Fruit fly (Drosophila melanogaster) whole organism, pupa: ENCODE data around the gene Gr93c.
A peak's percentile ranks its signal among the peaks of the same experiment; 100 is the strongest.

ENCODE experiments used
- CG10348 ChIP-seq: fragments of 200-800 bp; sonication (Bioruptor generic); IDR thresholded peaks from 2 replicates; pipeline ENCODE4 v1.3.6; 2022; ENCODE audit warnings: missing biosample characterization, missing genetic modification characterization
- CG12605 ChIP-seq: fragments of 200-800 bp; sonication (Bioruptor generic); IDR thresholded peaks from 2 replicates; pipeline ENCODE4 v1.3.6; 2022; ENCODE audit warnings: missing biosample characterization, missing genetic modification characterization
- CG13204 ChIP-seq: fragments of 200-800 bp; sonication (Bioruptor generic); optimal IDR thresholded peaks from 2 replicates; lab custom pipeline; 2018; ENCODE audit warnings: missing biosample characterization, mild to moderate bottlenecking, missing genetic modification characterization, moderate library complexity
- CG14655 ChIP-seq: fragments of 200-800 bp; sonication (Bioruptor generic); optimal IDR thresholded peaks from 3 replicates; lab custom pipeline; 2017; ENCODE audit warnings: mild to moderate bottlenecking, missing biosample characterization, missing genetic modification reagents, missing genetic modification characterization
- CG15710 ChIP-seq: fragments of 200-800 bp; sonication (Bioruptor generic); optimal IDR thresholded peaks from 2 replicates; lab custom pipeline; 2018; ENCODE audit warnings: missing biosample characterization, mild to moderate bottlenecking, missing genetic modification characterization, moderate library complexity
- CG17806 ChIP-seq: fragments of 200-800 bp; sonication (Bioruptor generic); optimal IDR thresholded peaks from 2 replicates; lab custom pipeline; 2018; ENCODE audit warnings: missing biosample characterization, mild to moderate bottlenecking, missing genetic modification characterization, moderate library complexity
- CG32121 ChIP-seq: fragments of 200-800 bp; sonication (Bioruptor generic); IDR thresholded peaks from 2 replicates; pipeline ENCODE4 v1.3.6; 2022; ENCODE audit warnings: missing biosample characterization, missing genetic modification characterization
- CG34367 ChIP-seq: fragments of 200-800 bp; sonication (Bioruptor generic); optimal IDR thresholded peaks from 2 replicates; lab custom pipeline; 2018; ENCODE audit warnings: missing biosample characterization, mild to moderate bottlenecking, missing genetic modification characterization
- CG4496 ChIP-seq: fragments of 200-800 bp; sonication (Bioruptor generic); IDR thresholded peaks from 3 replicates; pipeline ENCODE4 v1.3.6; 2022; ENCODE audit warnings: missing biosample characterization, missing genetic modification characterization
- CG8159 ChIP-seq: fragments of 200-800 bp; sonication (Bioruptor generic); optimal IDR thresholded peaks from 3 replicates; lab custom pipeline; 2018; ENCODE audit warnings: missing biosample characterization, mild to moderate bottlenecking, missing genetic modification characterization, moderate library complexity
- CG8301 ChIP-seq: fragments of 200-800 bp; sonication (Bioruptor generic); optimal IDR thresholded peaks from 2 replicates; lab custom pipeline; 2018; ENCODE audit warnings: missing biosample characterization, mild to moderate bottlenecking, missing genetic modification characterization
- CG9948 ChIP-seq: fragments of 200-800 bp; sonication (Bioruptor generic); optimal IDR thresholded peaks from 2 replicates; lab custom pipeline; 2018; ENCODE audit warnings: missing biosample characterization, mild to moderate bottlenecking, missing genetic modification characterization, moderate library complexity
- D1 ChIP-seq: fragments of 200-800 bp; sonication (Bioruptor generic); optimal IDR thresholded peaks from 2 replicates; lab custom pipeline; 2018; ENCODE audit warnings: missing biosample characterization, mild to moderate bottlenecking, missing genetic modification characterization, moderate library complexity
- EcR ChIP-seq: fragments of 200-800 bp; sonication (Bioruptor generic); optimal IDR thresholded peaks from 3 replicates; lab custom pipeline; 2019; ENCODE audit warnings: missing biosample characterization, missing genetic modification characterization, mild to moderate bottlenecking, moderate library complexity, missing genetic modification reagents
- Ets98B ChIP-seq: fragments of 200-800 bp; sonication (Bioruptor generic); IDR thresholded peaks from 2 replicates; pipeline ENCODE4 v1.3.6; 2022; ENCODE audit warnings: missing biosample characterization, missing genetic modification characterization
- Pif1A ChIP-seq: fragments of 200-800 bp; sonication (Bioruptor generic); optimal IDR thresholded peaks from 3 replicates; lab custom pipeline; 2016; ENCODE audit warnings: missing biosample characterization, missing genetic modification characterization
- Pif1B ChIP-seq: fragments of 200-800 bp; sonication (Bioruptor generic); optimal IDR thresholded peaks from 3 replicates; lab custom pipeline; 2016; ENCODE audit warnings: missing biosample characterization, missing genetic modification characterization
- Snoo ChIP-seq: fragments of 200-800 bp; sonication (Bioruptor generic); optimal IDR thresholded peaks from 3 replicates; lab custom pipeline; 2017; ENCODE audit warnings: missing biosample characterization, mild to moderate bottlenecking, missing genetic modification characterization, inconsistent platforms
- fd96Ca ChIP-seq: fragments of 200-800 bp; sonication (Bioruptor generic); IDR thresholded peaks from 3 replicates; pipeline ENCODE4 v1.3.6; 2022; ENCODE audit warnings: missing biosample characterization, missing genetic modification characterization
- gl ChIP-seq: fragments of 200-800 bp; sonication (Bioruptor generic); optimal IDR thresholded peaks from 2 replicates; lab custom pipeline; 2018; ENCODE audit warnings: missing biosample characterization, mild to moderate bottlenecking, missing genetic modification characterization
- rn ChIP-seq: fragments of 200-800 bp; sonication (Bioruptor generic); IDR thresholded peaks from 2 replicates; pipeline ENCODE4 v1.3.6; 2022; ENCODE audit warnings: missing biosample characterization, missing genetic modification characterization

Gene Gr93c

dm6 chr3R:21821684-21822561, 23.1 kb downstream of the Gr93c start:
- TF ChIP-seq CG12605 (GFP tag; lab: Robert Waterston, UW) (no peak), fd96Ca (no peak), D1 (no peak), CG32121 (GFP tag; lab: Robert Waterston, UW) (no peak), CG10348 (GFP tag; lab: Robert Waterston, UW) (no peak), CG13204 (GFP tag; lab: Kevin White, UChicago) (no peak), CG4496 (GFP tag; lab: Robert Waterston, UW) (peak; percentile 26; the same call in 1 of the 3 replicates), EcR (GFP tag; lab: Kevin White, UChicago) (peak; percentile 15), rn (GFP tag; lab: Robert Waterston, UW) (no peak), CG17806 (tag; lab: Kevin White, UChicago) (no peak), Ets98B (GFP tag; lab: Robert Waterston, UW) (no peak), CG14655 (GFP tag; lab: Kevin White, UChicago) (no peak)

dm6 chr3R:21808622-21809347, 36.3 kb downstream of the Gr93c start:
- TF ChIP-seq CG8301 (tag; lab: Kevin White, UChicago) (peak; percentile 25), gl (tag; lab: Kevin White, UChicago) (no peak), CG9948 (tag; lab: Kevin White, UChicago) (peak; percentile 27), CG17806 (tag; lab: Kevin White, UChicago) (peak; percentile 13), EcR (GFP tag; lab: Kevin White, UChicago) (no peak), CG15710 (tag; lab: Kevin White, UChicago) (peak; percentile 19), Snoo (tag; lab: Kevin White, UChicago) (no peak), CG14655 (GFP tag; lab: Kevin White, UChicago) (peak; percentile 24), CG10348 (GFP tag; lab: Robert Waterston, UW) (no peak), CG8159 (tag; lab: Kevin White, UChicago) (peak; percentile 45), Pif1A (GFP tag; lab: Kevin White, UChicago) (peak; percentile 35), Ets98B (GFP tag; lab: Robert Waterston, UW) (no peak)

- TF ChIP-seq CG12605 (GFP tag; lab: Robert Waterston, UW) (no peak), CG8301 (tag; lab: Kevin White, UChicago) (no peak), Pif1B (no peak), Snoo (tag; lab: Kevin White, UChicago) (no peak), CG15710 (tag; lab: Kevin White, UChicago) (no peak), CG4496 (GFP tag; lab: Robert Waterston, UW) (no peak), Ets98B (GFP tag; lab: Robert Waterston, UW) (no peak), rn (GFP tag; lab: Robert Waterston, UW) (no peak), Pif1A (GFP tag; lab: Kevin White, UChicago) (no peak), CG8159 (tag; lab: Kevin White, UChicago) (no peak), CG34367 (tag; lab: Kevin White, UChicago) (no peak), CG10348 (GFP tag; lab: Robert Waterston, UW) (no peak), fd96Ca (no peak), CG32121 (GFP tag; lab: Robert Waterston, UW) (no peak), CG13204 (GFP tag; lab: Kevin White, UChicago) (no peak), D1 (no peak), EcR (GFP tag; lab: Kevin White, UChicago) (no peak), CG14655 (GFP tag; lab: Kevin White, UChicago) (no peak), gl (tag; lab: Kevin White, UChicago) (no peak)
Observed at dm6 chr3R:21807264-21807663, 37.8 kb downstream of the Gr93c start.
